Fruit fly (Drosophila melanogaster) whole organism, embryonic: ENCODE data around the gene Cyp4g15.

Experiments used
- CG10321 ChIP-seq: fragments of 200-800 bp; sonication (Bioruptor generic); IDR thresholded peaks from 2 replicates; pipeline ENCODE4 v1.3.6; 2022; ENCODE audit warnings: missing biosample characterization, missing genetic modification characterization
- CG10462 ChIP-seq: fragments of 200-800 bp; sonication (Bioruptor generic); optimal IDR thresholded peaks from 2 replicates; lab custom pipeline; 2016; ENCODE audit warnings: missing biosample characterization, missing genetic modification characterization
- CG11398 ChIP-seq: fragments of 200-800 bp; sonication (Bioruptor generic); optimal IDR thresholded peaks from 2 replicates; lab custom pipeline; 2016; ENCODE audit warnings: missing biosample characterization, missing genetic modification characterization
- CG12155 ChIP-seq: fragments of 200-800 bp; sonication (Bioruptor generic); optimal IDR thresholded peaks from 3 replicates; lab custom pipeline; 2016; ENCODE audit warnings: missing biosample characterization, missing genetic modification characterization
- CG12299 ChIP-seq: fragments of 200-800 bp; sonication (Bioruptor generic); optimal IDR thresholded peaks from 2 replicates; lab custom pipeline; 2018; ENCODE audit warnings: missing biosample characterization, mild to moderate bottlenecking, missing genetic modification characterization
- CG13624 ChIP-seq: fragments of 200-800 bp; sonication (Bioruptor generic); optimal IDR thresholded peaks from 2 replicates; lab custom pipeline; 2016; ENCODE audit warnings: missing biosample characterization, missing genetic modification characterization
- CG14014 ChIP-seq: fragments of 200-800 bp; sonication (Bioruptor generic); IDR thresholded peaks from 2 replicates; pipeline ENCODE4 v1.3.6; 2022; ENCODE audit warnings: missing biosample characterization, missing genetic modification characterization
- CG15011 ChIP-seq: fragments of 200-800 bp; sonication (Bioruptor generic); optimal IDR thresholded peaks from 3 replicates; lab custom pipeline; 2018; ENCODE audit warnings: missing biosample characterization, mild to moderate bottlenecking, missing genetic modification characterization
- CG2120 ChIP-seq: fragments of 200-800 bp; sonication (Bioruptor generic); optimal IDR thresholded peaks from 3 replicates; lab custom pipeline; 2016; ENCODE audit warnings: missing biosample characterization, missing genetic modification characterization
- CG2202 ChIP-seq: fragments of 200-800 bp; sonication (Bioruptor generic); optimal IDR thresholded peaks from 2 replicates; lab custom pipeline; 2018; ENCODE audit warnings: missing biosample characterization, mild to moderate bottlenecking, missing genetic modification characterization
- CG2889 ChIP-seq: fragments of 200-800 bp; sonication (Bioruptor generic); IDR thresholded peaks from 3 replicates; pipeline ENCODE4 v1.3.6; 2022; ENCODE audit warnings: missing biosample characterization, missing genetic modification characterization
- CG31441 ChIP-seq: fragments of 200-800 bp; sonication (Bioruptor generic); IDR thresholded peaks from 2 replicates; pipeline ENCODE4 v1.3.6; 2022; ENCODE audit warnings: missing biosample characterization, missing genetic modification characterization
- CG34376 ChIP-seq: fragments of 200-800 bp; sonication (Bioruptor generic); optimal IDR thresholded peaks from 2 replicates; lab custom pipeline; 2018; ENCODE audit warnings: missing biosample characterization, mild to moderate bottlenecking, missing genetic modification characterization
- CG4707 ChIP-seq: fragments of 200-800 bp; sonication (Bioruptor generic); optimal IDR thresholded peaks from 2 replicates; lab custom pipeline; 2018; ENCODE audit warnings: missing biosample characterization, mild to moderate bottlenecking, missing genetic modification characterization, moderate library complexity
- CG4820 ChIP-seq: fragments of 200-800 bp; sonication (Bioruptor generic); optimal IDR thresholded peaks from 3 replicates; lab custom pipeline; 2016; ENCODE audit warnings: missing biosample characterization, missing genetic modification characterization
- CG6272 ChIP-seq: fragments of 200-800 bp; sonication (Bioruptor generic); IDR thresholded peaks from 2 replicates; pipeline ENCODE4 v1.3.6; 2022; ENCODE audit warnings: missing biosample characterization, missing genetic modification characterization
- CG7556 ChIP-seq: fragments of 200-800 bp; sonication (Bioruptor generic); optimal IDR thresholded peaks from 2 replicates; lab custom pipeline; 2017; ENCODE audit warnings: missing biosample characterization, mild to moderate bottlenecking, missing genetic modification characterization
- CG8089 ChIP-seq: fragments of 200-800 bp; sonication (Bioruptor generic); optimal IDR thresholded peaks from 3 replicates; lab custom pipeline; 2016; ENCODE audit warnings: missing biosample characterization, missing genetic modification characterization
- CG8290 ChIP-seq, 3 experiments: fragments of 200-800 bp; sonication (Bioruptor generic); optimal IDR thresholded peaks; 2 replicates each; lab custom pipeline; 2016 to 2019; ENCODE audit warnings: missing biosample characterization in 3 of 3, missing genetic modification characterization in 3 of 3, mild to moderate bottlenecking in 2 of 3, moderate library complexity in 1 of 3
- CG8944 ChIP-seq: fragments of 200-800 bp; sonication (Bioruptor generic); optimal IDR thresholded peaks from 3 replicates; lab custom pipeline; 2016; ENCODE audit warnings: missing biosample characterization, missing genetic modification characterization
- CG9609 ChIP-seq: fragments of 200-800 bp; sonication (Bioruptor generic); optimal IDR thresholded peaks from 3 replicates; lab custom pipeline; 2016; ENCODE audit warnings: missing biosample characterization, missing genetic modification characterization
- Gug ChIP-seq: fragments of 200-800 bp; sonication (Bioruptor generic); IDR thresholded peaks from 4 replicates; pipeline ENCODE4 v1.3.6; 2022; ENCODE audit warnings: missing biosample characterization, missing genetic modification characterization
- HLH4C ChIP-seq: fragments of 200-800 bp; sonication (Bioruptor generic); IDR thresholded peaks from 3 replicates; pipeline ENCODE4 v1.3.6; 2022; ENCODE audit warnings: missing biosample characterization, missing genetic modification characterization; ENCODE audit not compliant: partially characterized antibody
- HLH54F ChIP-seq: fragments of 200-800 bp; sonication (Bioruptor generic); optimal IDR thresholded peaks from 3 replicates; lab custom pipeline; 2016; ENCODE audit warnings: missing biosample characterization, missing genetic modification characterization
- MESR4 ChIP-seq: fragments of 200-800 bp; sonication (Bioruptor generic); optimal IDR thresholded peaks from 2 replicates; lab custom pipeline; 2018; ENCODE audit warnings: missing biosample characterization, mild to moderate bottlenecking, missing genetic modification characterization, moderate library complexity
- Meics ChIP-seq: fragments of 200-800 bp; sonication (Bioruptor generic); optimal IDR thresholded peaks from 2 replicates; lab custom pipeline; 2017; ENCODE audit warnings: missing biosample characterization, mild to moderate bottlenecking, missing genetic modification characterization
- Mrtf ChIP-seq: fragments of 200-800 bp; sonication (Bioruptor generic); IDR thresholded peaks from 3 replicates; pipeline ENCODE4 v1.3.6; 2022; ENCODE audit warnings: missing biosample characterization, missing genetic modification characterization
- Myb ChIP-seq: fragments of 200-800 bp; sonication (Bioruptor generic); optimal IDR thresholded peaks from 2 replicates; lab custom pipeline; 2016; ENCODE audit warnings: missing biosample characterization, missing genetic modification characterization
- Nf-YB ChIP-seq: fragments of 200-800 bp; sonication (Bioruptor generic); optimal IDR thresholded peaks from 3 replicates; lab custom pipeline; 2019; ENCODE audit warnings: missing biosample characterization, mild to moderate bottlenecking, missing genetic modification characterization, moderate library complexity
- Rfx ChIP-seq: fragments of 200-800 bp; sonication (Bioruptor generic); IDR thresholded peaks from 2 replicates; pipeline ENCODE4 v1.3.6; 2022; ENCODE audit warnings: missing biosample characterization, missing genetic modification characterization
- Spps ChIP-seq: fragments of 200-800 bp; sonication (Bioruptor generic); optimal IDR thresholded peaks from 2 replicates; lab custom pipeline; 2018; ENCODE audit warnings: missing biosample characterization, mild to moderate bottlenecking, missing genetic modification characterization
- ab ChIP-seq: fragments of 200-800 bp; sonication (Bioruptor generic); optimal IDR thresholded peaks from 2 replicates; lab custom pipeline; 2016; ENCODE audit warnings: missing biosample characterization, missing genetic modification characterization
- aop ChIP-seq: fragments of 200-800 bp; sonication (Bioruptor generic); IDR thresholded peaks from 2 replicates; pipeline ENCODE4 v1.3.6; 2022; ENCODE audit warnings: missing biosample characterization, missing genetic modification characterization
- bcd ChIP-seq: fragments of 200-800 bp; sonication (Bioruptor generic); optimal IDR thresholded peaks from 2 replicates; lab custom pipeline; 2017; ENCODE audit warnings: missing biosample characterization, mild to moderate bottlenecking, missing genetic modification characterization
- cwo ChIP-seq: fragments of 200-800 bp; sonication (Bioruptor generic); optimal IDR thresholded peaks from 3 replicates; lab custom pipeline; 2017; ENCODE audit warnings: missing biosample characterization, missing genetic modification characterization, mild to moderate bottlenecking, moderate library complexity, missing genetic modification reagents
- da ChIP-seq: fragments of 200-800 bp; sonication (Bioruptor generic); optimal IDR thresholded peaks from 2 replicates; lab custom pipeline; 2016; ENCODE audit warnings: missing biosample characterization, missing genetic modification characterization
- dati ChIP-seq: fragments of 200-800 bp; sonication (Bioruptor generic); IDR thresholded peaks from 2 replicates; pipeline ENCODE4 v1.3.6; 2022; ENCODE audit warnings: missing biosample characterization, missing genetic modification characterization
- dm ChIP-seq: fragments of 200-800 bp; sonication (Bioruptor generic); optimal IDR thresholded peaks from 3 replicates; lab custom pipeline; 2016; ENCODE audit warnings: missing biosample characterization, missing genetic modification characterization
- emc ChIP-seq: fragments of 200-800 bp; sonication (Bioruptor generic); optimal IDR thresholded peaks from 2 replicates; lab custom pipeline; 2016; ENCODE audit warnings: missing biosample characterization, missing genetic modification characterization
- fd102C ChIP-seq: fragments of 200-800 bp; sonication (Bioruptor generic); optimal IDR thresholded peaks from 2 replicates; lab custom pipeline; 2018; ENCODE audit warnings: missing biosample characterization, mild to moderate bottlenecking, missing genetic modification characterization, moderate library complexity
- gfzf ChIP-seq: fragments of 200-800 bp; sonication (Bioruptor generic); optimal IDR thresholded peaks from 2 replicates; lab custom pipeline; 2016; ENCODE audit warnings: missing biosample characterization, mild to moderate bottlenecking, missing genetic modification characterization, moderate library complexity
- hbn ChIP-seq: fragments of 200-800 bp; sonication (Bioruptor generic); IDR thresholded peaks from 2 replicates; pipeline ENCODE4 v1.3.6; 2022; ENCODE audit warnings: missing biosample characterization, missing genetic modification characterization; ENCODE audit not compliant: partially characterized antibody
- insv ChIP-seq, 2 experiments: fragments of 200-800 bp; sonication (Bioruptor generic); optimal IDR thresholded peaks; 3 replicates each; lab custom pipeline; 2016 to 2018; ENCODE audit warnings: missing biosample characterization in 2 of 2, missing genetic modification characterization in 2 of 2
- jigr1 ChIP-seq: fragments of 200-800 bp; sonication (Bioruptor generic); IDR thresholded peaks from 3 replicates; pipeline ENCODE4 v1.3.6; 2022; ENCODE audit warnings: missing biosample characterization, missing genetic modification characterization
- peb ChIP-seq: fragments of 200-800 bp; sonication (Bioruptor generic); IDR thresholded peaks from 2 replicates; pipeline ENCODE4 v1.3.6; 2022; ENCODE audit warnings: missing biosample characterization, missing genetic modification characterization
- scrt ChIP-seq: fragments of 200-800 bp; sonication (Bioruptor generic); optimal IDR thresholded peaks from 2 replicates; lab custom pipeline; 2018; ENCODE audit warnings: missing biosample characterization, mild to moderate bottlenecking, missing genetic modification characterization, moderate library complexity
- slou ChIP-seq: fragments of 200-800 bp; sonication (Bioruptor generic); optimal IDR thresholded peaks from 3 replicates; lab custom pipeline; 2016; ENCODE audit warnings: missing biosample characterization, missing genetic modification characterization
- sug ChIP-seq: fragments of 200-800 bp; optimal IDR thresholded peaks from 2 replicates; lab custom pipeline; 2019; ENCODE audit warnings: missing biosample characterization, mild to moderate bottlenecking, missing genetic modification characterization, moderate library complexity
- tin ChIP-seq: fragments of 200-800 bp; sonication (Bioruptor generic); optimal IDR thresholded peaks from 3 replicates; lab custom pipeline; 2016; ENCODE audit warnings: missing biosample characterization, missing genetic modification characterization
- wek ChIP-seq: fragments of 200-800 bp; sonication (Bioruptor generic); optimal IDR thresholded peaks from 3 replicates; lab custom pipeline; 2018; ENCODE audit warnings: missing biosample characterization, mild to moderate bottlenecking, missing genetic modification characterization, moderate library complexity
- wor ChIP-seq: fragments of 200-800 bp; sonication (Bioruptor generic); IDR thresholded peaks from 2 replicates; pipeline ENCODE4 v1.3.6; 2022; ENCODE audit warnings: missing biosample characterization, missing genetic modification characterization

Cyp4g15 gene

DNA sequence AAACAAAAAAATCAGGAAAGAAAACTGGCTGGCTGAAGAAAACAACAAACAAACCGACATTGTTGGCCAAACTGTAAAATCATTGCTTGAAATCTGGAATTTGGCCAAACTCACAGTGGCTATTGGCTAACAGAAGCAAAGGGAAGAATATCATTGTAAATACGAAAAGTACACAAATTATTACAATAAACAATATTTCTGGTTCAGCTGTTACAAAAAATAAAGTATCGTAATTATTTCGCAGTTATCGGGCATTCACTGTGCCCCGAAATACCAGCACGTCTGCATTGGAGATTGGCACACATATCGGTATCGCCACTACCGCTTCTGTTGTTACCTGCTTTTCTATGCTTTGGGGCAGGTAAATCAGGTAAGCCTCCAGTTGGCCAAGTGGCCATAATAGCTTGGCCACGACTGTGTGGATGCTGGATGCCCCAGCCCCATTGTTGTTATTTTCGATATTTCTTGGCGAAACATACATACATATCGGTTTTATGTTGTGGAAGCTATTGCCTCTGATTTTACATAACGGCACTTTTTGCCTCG, 25.8 kb upstream of the Cyp4g15 start (continued):
- TF ChIP-seq MESR4 (GFP tag; lab: Kevin White, UChicago) (no peak), HLH4C (GFP tag; lab: Robert Waterston, UW) (no peak), Spps (no peak), CG7556 (no peak), Rfx (GFP tag; lab: Robert Waterston, UW) (peak; percentile 78), bcd (GFP tag; lab: Kevin White, UChicago) (peak; percentile 27), CG14014 (GFP tag; lab: Robert Waterston, UW) (peak; percentile 59), CG12155 (GFP tag; lab: Kevin White, UChicago) (no peak), CG12299 (tag; lab: Kevin White, UChicago) (no peak), sug (tag; lab: Kevin White, UChicago) (peak; percentile 24), Mrtf (GFP tag; lab: Robert Waterston, UW) (0 out of 3 replicates have a peak, but pooled peaks have one; percentile 54), Gug (GFP tag; lab: Robert Waterston, UW) (peak; percentile 53; the same call in 3 of the 4 replicates), tin (GFP tag; lab: Kevin White, UChicago) (peak; percentile 21), CG6272 (GFP tag; lab: Robert Waterston, UW) (peak; percentile 35; the same call in 1 of the 2 replicates), CG10321 (GFP tag; lab: Robert Waterston, UW) (no peak), aop (GFP tag; lab: Robert Waterston, UW) (no peak), scrt (GFP tag; lab: Kevin White, UChicago) (no peak), CG4820 (no peak), HLH54F (peak; percentile 38), Myb (GFP tag; lab: Kevin White, UChicago) (peak; percentile 17), CG15011 (GFP tag; lab: Kevin White, UChicago) (no peak), CG10462 (no peak), CG2889 (GFP tag; lab: Robert Waterston, UW) (peak; percentile 43; the same call in 1 of the 3 replicates), fd102C (GFP tag; lab: Kevin White, UChicago) (no peak), CG8290 (GFP tag; optimal IDR thresholded peaks at IDR 0.05; lab: Kevin White, UChicago) (no peak), CG8290 (tag; optimal IDR thresholded peaks at IDR 0.05; lab: Kevin White, UChicago) (peak in 1 of 2 experiments; percentile 88), cwo (GFP tag; lab: Kevin White, UChicago) (peak; percentile 19), slou (no peak), Nf-YB (GFP tag; lab: Kevin White, UChicago) (no peak), dm (GFP tag; lab: Kevin White, UChicago) (no peak), da (no peak), CG2120 (GFP tag; lab: Kevin White, UChicago) (peak; percentile 70), jigr1 (GFP tag; lab: Robert Waterston, UW) (no peak), Meics (GFP tag; lab: Kevin White, UChicago) (peak; percentile 44), emc (GFP tag; lab: Kevin White, UChicago) (no peak), CG8944 (GFP tag; lab: Kevin White, UChicago) (peak; percentile 7), CG34376 (GFP tag; lab: Kevin White, UChicago) (no peak), peb (GFP tag; lab: Robert Waterston, UW) (no peak), wor (no peak), CG9609 (no peak), CG31441 (GFP tag; lab: Robert Waterston, UW) (no peak), ab (GFP tag; lab: Kevin White, UChicago) (no peak), CG8089 (GFP tag; lab: Kevin White, UChicago) (peak; percentile 47), gfzf (no peak), wek (peak; percentile 2), CG13624 (peak; percentile 54), CG4707 (GFP tag; lab: Kevin White, UChicago) (no peak), insv (GFP tag; optimal IDR thresholded peaks at IDR 0.05; lab: Kevin White, UChicago) (no peak), CG2202 (tag; lab: Kevin White, UChicago) (no peak), dati (GFP tag; lab: Robert Waterston, UW) (no peak), hbn (GFP tag; lab: Robert Waterston, UW) (no peak), CG11398 (no peak)
